Comparison of ENCODE assay signal across 5 fruit fly cellular contexts in the genomic region with DNA sequence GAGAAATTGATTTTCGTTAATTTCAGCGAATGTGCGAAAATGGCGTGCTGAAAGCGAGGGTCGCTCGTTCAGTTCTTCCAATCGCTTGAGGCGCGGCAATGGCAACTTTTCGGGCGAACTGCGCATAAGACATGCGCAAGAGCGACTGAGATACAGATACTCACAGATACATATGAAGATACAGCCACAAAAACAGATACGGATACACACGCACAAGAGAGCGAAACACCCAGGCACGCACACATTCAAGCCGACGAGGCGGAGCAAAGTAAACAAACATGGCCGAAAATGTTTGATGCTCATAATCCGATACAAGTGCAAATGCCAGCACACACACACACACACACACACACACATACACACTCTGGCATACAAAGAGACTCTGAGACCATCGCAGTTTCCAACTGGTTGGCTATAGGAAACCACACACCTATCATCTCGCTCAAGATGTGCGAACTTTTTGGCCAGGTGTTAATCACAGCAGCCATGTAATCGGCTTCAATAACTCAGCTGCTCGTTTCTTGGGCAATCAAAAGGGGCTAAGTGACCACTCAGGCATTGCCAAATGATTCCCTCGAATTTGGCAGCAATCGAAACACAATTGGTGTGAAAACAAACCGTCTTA.
TF ChIP-seq lines count a peak whose summit lies in the region.

No protein-coding gene starts in this region.

- no peak for TF ChIP-seq CTCF in whole organism, embryonic (GFP tag; optimal IDR thresholded peaks at IDR 0.05; lab: Kevin White, UChicago)

TF ChIP-seq in whole organism, 6 proteins besides CTCF, POLR2A, EP300 and RAD21:
- TF ChIP-seq psq (optimal IDR thresholded peaks at IDR 0.05; lab: Kevin White, UChicago): no peak
- peak; percentile 9 for TF ChIP-seq CG8478 (optimal IDR thresholded peaks at IDR 0.05; lab: Kevin White, UChicago)

TF ChIP-seq in whole organism, embryonic, 481 proteins besides CTCF, POLR2A, EP300 and RAD21 (continues in another document):
- TF ChIP-seq ttk (GFP tag; IDR thresholded peaks at IDR 0.05; lab: Robert Waterston, UW) (0 out of 2 replicates have a peak, but pooled peaks have one; percentile 21), CG17328 (GFP tag; IDR thresholded peaks at IDR 0.05; lab: Robert Waterston, UW) (0 out of 2 replicates have a peak, but pooled peaks have one; percentile 19), stc (GFP tag; IDR thresholded peaks at IDR 0.05; lab: Robert Waterston, UW) (no peak), zfh1 (GFP tag; IDR thresholded peaks at IDR 0.05; lab: Robert Waterston, UW) (0 out of 3 replicates have a peak, but pooled peaks have one; percentile 27), seq (GFP tag; IDR thresholded peaks at IDR 0.05; lab: Robert Waterston, UW) (peak; percentile 47; the same call in 1 of the 2 replicates), CG7786 (GFP tag; optimal IDR thresholded peaks at IDR 0.05; lab: Kevin White, UChicago) (no peak), CG32767 (GFP tag; IDR thresholded peaks at IDR 0.05; lab: Robert Waterston, UW) (peak; percentile 76), sd (tag; optimal IDR thresholded peaks at IDR 0.05; lab: Kevin White, UChicago) (peak; percentile 38), Med (GFP tag; lab: Kevin White, UChicago) (peak; percentile 80), CG8478 (optimal IDR thresholded peaks at IDR 0.05; lab: Kevin White, UChicago) (peak; percentile 90), chinmo (GFP tag; IDR thresholded peaks at IDR 0.05; lab: Robert Waterston, UW; ENCODE audit: partially characterized antibody) (peak; percentile 66; the same call in 2 of the 4 replicates), Scr (GFP tag; IDR thresholded peaks at IDR 0.05; lab: Robert Waterston, UW; ENCODE audit: partially characterized antibody) (peak; percentile 28; the same call in 1 of the 2 replicates), vvl (GFP tag; IDR thresholded peaks at IDR 0.05; lab: Robert Waterston, UW) (peak; percentile 49; the same call in 1 of the 2 replicates), Bgb (GFP tag; IDR thresholded peaks at IDR 0.05; lab: Robert Waterston, UW; ENCODE audit: partially characterized antibody) (peak; percentile 37; the same call in 1 of the 2 replicates), CG15479 (GFP tag; optimal IDR thresholded peaks at IDR 0.05; lab: Kevin White, UChicago) (peak; percentile 88), cg (GFP tag; optimal IDR thresholded peaks at IDR 0.05; lab: Kevin White, UChicago) (peak; percentile 99), sug (tag; optimal IDR thresholded peaks at IDR 0.05; lab: Kevin White, UChicago) (peak; percentile 6)

TF ChIP-seq in whole organism, prepupa, 60 proteins besides CTCF, POLR2A, EP300 and RAD21:
- peak; percentile 0 for TF ChIP-seq CG3919 (GFP tag; optimal IDR thresholded peaks at IDR 0.05; lab: Kevin White, UChicago)
- TF ChIP-seq eg (GFP tag; IDR thresholded peaks at IDR 0.05; lab: Robert Waterston, UW): peak; percentile 36; the same call in 1 of the 3 replicates
- peak; percentile 100 for TF ChIP-seq fkh (GFP tag; optimal IDR thresholded peaks at IDR 0.05; lab: Kevin White, UChicago)
- TF ChIP-seq esn (GFP tag; optimal IDR thresholded peaks at IDR 0.05; lab: Kevin White, UChicago): peak; percentile 12
- TF ChIP-seq Eip78C (GFP tag; lab: Kevin White, UChicago): peak; percentile 52
- no peak for TF ChIP-seq Hr38 (GFP tag; optimal IDR thresholded peaks at IDR 0.05; lab: Kevin White, UChicago)
- TF ChIP-seq Blimp-1 (GFP tag; optimal IDR thresholded peaks at IDR 0.05; lab: Kevin White, UChicago): no peak
- TF ChIP-seq acj6 (GFP tag; optimal IDR thresholded peaks at IDR 0.05; lab: Kevin White, UChicago): no peak

TF ChIP-seq in whole organism, pupa, 21 proteins besides CTCF, POLR2A, EP300 and RAD21:
- peak; percentile 46; the same call in 1 of the 3 replicates for TF ChIP-seq CG4496 (GFP tag; IDR thresholded peaks at IDR 0.05; lab: Robert Waterston, UW)
- TF ChIP-seq fd96Ca (GFP tag; IDR thresholded peaks at IDR 0.05; lab: Robert Waterston, UW): peak; percentile 56; the same call in 2 of the 3 replicates
- TF ChIP-seq CG32121 (GFP tag; IDR thresholded peaks at IDR 0.05; lab: Robert Waterston, UW): peak; percentile 36; the same call in 1 of the 2 replicates
- TF ChIP-seq D1 (tag; optimal IDR thresholded peaks at IDR 0.05; lab: Kevin White, UChicago): no peak

TF ChIP-seq in whole organism, wandering third instar larva, 38 proteins besides CTCF, POLR2A, EP300 and RAD21:
- TF ChIP-seq foxo (GFP tag; optimal IDR thresholded peaks at IDR 0.05; lab: Kevin White, UChicago) (peak in 1 of 2 experiments; percentile 25), CrebA (GFP tag; optimal IDR thresholded peaks at IDR 0.05; lab: Kevin White, UChicago; ENCODE audit: borderline replicate concordance) (no peak), woc (GFP tag; optimal IDR thresholded peaks at IDR 0.05; lab: Kevin White, UChicago) (peak; percentile 75), brk (GFP tag; optimal IDR thresholded peaks at IDR 0.05; lab: Kevin White, UChicago) (no peak), dl (GFP tag; optimal IDR thresholded peaks at IDR 0.05; lab: Kevin White, UChicago; ENCODE audit: insufficient read depth in 1 of 2, partially characterized antibody in 2 of 2) (peak in 1 of 2 experiments; percentile 23), jim (GFP tag; optimal IDR thresholded peaks at IDR 0.05; lab: Kevin White, UChicago) (no peak), sv (GFP tag; optimal IDR thresholded peaks at IDR 0.05; lab: Kevin White, UChicago) (no peak), tai (GFP tag; optimal IDR thresholded peaks at IDR 0.05; lab: Kevin White, UChicago) (no peak), Sp1 (GFP tag; optimal IDR thresholded peaks at IDR 0.05; lab: Kevin White, UChicago) (peak; percentile 7), Dfd (GFP tag; optimal IDR thresholded peaks at IDR 0.05; lab: Kevin White, UChicago) (no peak), h (GFP tag; optimal IDR thresholded peaks at IDR 0.05; lab: Kevin White, UChicago) (peak; percentile 50), psq (GFP tag; optimal IDR thresholded peaks at IDR 0.05; lab: Kevin White, UChicago) (peak; percentile 3), GATAd (GFP tag; optimal IDR thresholded peaks at IDR 0.05; lab: Kevin White, UChicago) (no peak), N (GFP tag; optimal IDR thresholded peaks at IDR 0.05; lab: Kevin White, UChicago) (peak; percentile 67), Hr83 (GFP tag; optimal IDR thresholded peaks at IDR 0.05; lab: Kevin White, UChicago; ENCODE audit: poor library complexity, severe bottlenecking) (peak; percentile 34), br (GFP tag; optimal IDR thresholded peaks at IDR 0.05; lab: Kevin White, UChicago) (peak; percentile 33), Dif (GFP tag; optimal IDR thresholded peaks at IDR 0.05; lab: Kevin White, UChicago; ENCODE audit: partially characterized antibody) (peak; percentile 51), CG9705 (GFP tag; optimal IDR thresholded peaks at IDR 0.05; lab: Kevin White, UChicago) (no peak), OdsH (GFP tag; optimal IDR thresholded peaks at IDR 0.05; lab: Kevin White, UChicago) (no peak), fru (GFP tag; optimal IDR thresholded peaks at IDR 0.05; lab: Kevin White, UChicago) (peak; percentile 27), HLH106 (tag; optimal IDR thresholded peaks at IDR 0.05; lab: Kevin White, UChicago) (peak; percentile 1), rgr (GFP tag; optimal IDR thresholded peaks at IDR 0.05; lab: Kevin White, UChicago) (peak; percentile 6), Abd-B (GFP tag; optimal IDR thresholded peaks at IDR 0.05; lab: Kevin White, UChicago) (no peak)
